Fruit fly (Drosophila melanogaster): ENCODE results near the gene z.

Gene z

DNA sequence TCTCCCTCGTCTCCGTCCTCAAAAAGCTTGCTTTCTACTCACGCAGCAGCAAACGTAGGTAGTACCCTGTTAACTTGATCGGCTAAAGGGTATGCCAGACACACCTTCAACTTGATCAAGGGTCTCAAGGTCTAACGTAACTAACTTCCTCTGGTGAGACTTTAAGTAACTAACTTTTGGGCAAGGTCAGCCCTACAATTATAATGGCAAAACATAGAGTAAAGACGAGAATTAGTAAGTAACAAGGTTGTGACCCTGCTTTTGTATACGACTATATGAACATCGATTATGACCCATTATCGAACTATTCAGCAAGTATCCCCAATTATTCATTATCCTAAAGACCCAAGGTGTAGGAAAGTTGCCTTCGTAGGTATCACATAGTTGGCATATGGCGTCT lies 16.6 kb downstream of the z start:
- no peak for TF ChIP-seq fru (GFP tag; optimal IDR thresholded peaks at IDR 0.05)
- no peak for TF ChIP-seq tai (GFP tag; optimal IDR thresholded peaks at IDR 0.05)
- no peak for TF ChIP-seq Mio (GFP tag; optimal IDR thresholded peaks at IDR 0.05)
- no peak for TF ChIP-seq sv (GFP tag; optimal IDR thresholded peaks at IDR 0.05)
- no peak for TF ChIP-seq foxo (GFP tag; optimal IDR thresholded peaks at IDR 0.05)
- no peak for TF ChIP-seq br (GFP tag; optimal IDR thresholded peaks at IDR 0.05)
- no peak for TF ChIP-seq GATAd (GFP tag; optimal IDR thresholded peaks at IDR 0.05)
- TF ChIP-seq jim (GFP tag; optimal IDR thresholded peaks at IDR 0.05) = no peak
- no peak for TF ChIP-seq HLH106 (tag; optimal IDR thresholded peaks at IDR 0.05)
- no peak for TF ChIP-seq lola (GFP tag; optimal IDR thresholded peaks at IDR 0.05)

DNA sequence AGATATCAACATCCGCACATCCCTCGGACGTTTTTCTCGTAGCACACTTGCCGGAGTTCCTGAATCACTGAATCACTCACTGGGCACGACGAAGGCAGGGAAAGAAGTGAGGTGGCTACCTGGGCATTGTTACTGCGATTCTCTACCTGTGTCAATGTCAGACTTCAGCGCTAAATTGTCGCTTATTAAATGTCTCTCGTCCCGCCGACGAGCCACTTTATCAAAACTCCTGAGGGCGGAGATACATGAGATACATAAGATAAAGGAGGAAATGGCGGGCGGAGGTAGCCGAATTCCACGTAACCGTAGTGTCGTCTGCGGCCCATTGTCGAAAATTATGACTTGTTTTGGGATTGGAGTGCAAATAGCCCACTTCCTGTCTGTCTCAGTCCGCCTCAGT lies 18.1 kb downstream of the z start:
- no peak for TF ChIP-seq sv (GFP tag; optimal IDR thresholded peaks at IDR 0.05)
- no peak for TF ChIP-seq Sp1 (GFP tag; optimal IDR thresholded peaks at IDR 0.05)
- no peak for TF ChIP-seq woc (GFP tag; optimal IDR thresholded peaks at IDR 0.05)
- TF ChIP-seq jim (GFP tag; optimal IDR thresholded peaks at IDR 0.05) = no peak
- TF ChIP-seq fru (GFP tag; optimal IDR thresholded peaks at IDR 0.05) = peak; percentile 54
- no peak for TF ChIP-seq psq (GFP tag; optimal IDR thresholded peaks at IDR 0.05)
- no peak for TF ChIP-seq Vsx2 (GFP tag; optimal IDR thresholded peaks at IDR 0.05; ENCODE audit: partially characterized antibody)

DNA sequence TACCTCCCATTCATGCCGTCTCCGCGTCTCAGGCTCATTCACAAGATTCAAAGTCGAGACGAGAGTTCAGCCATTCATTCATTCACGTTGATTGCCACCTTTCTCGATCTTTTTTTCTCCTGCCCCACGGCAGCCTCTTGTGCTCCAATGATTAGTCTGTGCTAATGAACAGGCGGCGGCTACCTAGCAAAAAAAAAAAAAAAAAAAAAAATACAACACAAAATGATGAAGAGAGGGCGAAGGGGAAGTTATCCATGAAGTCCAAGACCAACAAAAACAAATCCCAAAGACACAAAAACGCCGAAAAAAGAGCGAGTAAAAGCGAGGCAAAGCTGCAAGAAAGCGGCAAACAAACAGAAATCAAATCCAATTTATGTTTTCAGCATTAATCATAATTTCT lies 19.4 kb downstream of the z start:
- TF ChIP-seq pan (optimal IDR thresholded peaks at IDR 0.05) (no peak), lola (GFP tag; optimal IDR thresholded peaks at IDR 0.05) (no peak), Abd-B (GFP tag; optimal IDR thresholded peaks at IDR 0.05) (no peak), dmrt93B (GFP tag; optimal IDR thresholded peaks at IDR 0.05) (no peak), usp (GFP tag; optimal IDR thresholded peaks at IDR 0.05) (no peak), CG9705 (GFP tag; optimal IDR thresholded peaks at IDR 0.05) (no peak), Hnf4 (GFP tag; optimal IDR thresholded peaks at IDR 0.05) (no peak), Rel (GFP tag; optimal IDR thresholded peaks at IDR 0.05) (no peak), Rel (tag; optimal IDR thresholded peaks at IDR 0.05) (no peak), Hr83 (GFP tag; optimal IDR thresholded peaks at IDR 0.05; ENCODE audit: poor library complexity, severe bottlenecking) (no peak), sage (GFP tag; optimal IDR thresholded peaks at IDR 0.05) (no peak), psq (GFP tag; optimal IDR thresholded peaks at IDR 0.05) (no peak), Dif (GFP tag; optimal IDR thresholded peaks at IDR 0.05; ENCODE audit: partially characterized antibody) (no peak), GATAd (GFP tag; optimal IDR thresholded peaks at IDR 0.05) (no peak), woc (GFP tag; optimal IDR thresholded peaks at IDR 0.05) (no peak), jim (GFP tag; optimal IDR thresholded peaks at IDR 0.05) (no peak), tai (GFP tag; optimal IDR thresholded peaks at IDR 0.05) (no peak)

DNA sequence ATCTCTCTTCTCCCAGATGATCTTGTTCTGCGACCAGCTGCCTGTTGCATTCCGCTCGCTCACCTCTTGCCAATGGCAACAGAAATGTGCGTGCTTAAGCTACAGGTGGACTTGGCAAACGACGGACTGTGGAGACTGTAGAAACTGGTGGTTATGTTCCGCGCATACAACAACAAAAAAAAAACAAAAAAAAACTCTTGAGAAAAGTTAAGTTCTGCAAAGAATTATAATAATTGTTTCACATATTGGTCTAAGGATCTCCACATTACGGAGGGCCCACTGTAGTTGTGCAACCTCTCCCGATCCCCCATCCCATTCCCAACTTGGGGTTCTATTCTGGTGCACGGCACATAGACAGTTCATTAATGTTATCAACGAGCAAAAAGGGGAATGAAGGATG lies 21.0 kb downstream of the z start:
- peak; percentile 32 for TF ChIP-seq psq (GFP tag; optimal IDR thresholded peaks at IDR 0.05)
- peak; percentile 25 for TF ChIP-seq Hnf4 (GFP tag; optimal IDR thresholded peaks at IDR 0.05)
- peak; percentile 62 for TF ChIP-seq ey (GFP tag; optimal IDR thresholded peaks at IDR 0.05)
- TF ChIP-seq CG9705 (GFP tag; optimal IDR thresholded peaks at IDR 0.05) = no peak
- TF ChIP-seq br (GFP tag; optimal IDR thresholded peaks at IDR 0.05) = peak; percentile 62
- TF ChIP-seq Mio (GFP tag; optimal IDR thresholded peaks at IDR 0.05) = no peak
- peak; percentile 48 for TF ChIP-seq OdsH (GFP tag; optimal IDR thresholded peaks at IDR 0.05)
- peak in 1 of 2 experiments; percentile 63 for TF ChIP-seq foxo (GFP tag; optimal IDR thresholded peaks at IDR 0.05)
- no peak for TF ChIP-seq dl (GFP tag; optimal IDR thresholded peaks at IDR 0.05; ENCODE audit: insufficient read depth in 1 of 2, partially characterized antibody in 2 of 2)
- no peak for TF ChIP-seq Abd-B (GFP tag; optimal IDR thresholded peaks at IDR 0.05)
- peak; percentile 28 for TF ChIP-seq Sp1 (GFP tag; optimal IDR thresholded peaks at IDR 0.05)
- peak; percentile 3 for TF ChIP-seq sv (GFP tag; optimal IDR thresholded peaks at IDR 0.05)
- TF ChIP-seq woc (GFP tag; optimal IDR thresholded peaks at IDR 0.05) = peak; percentile 41
- TF ChIP-seq dsf (GFP tag; optimal IDR thresholded peaks at IDR 0.05; ENCODE audit: borderline replicate concordance) = no peak
- TF ChIP-seq HLH106 (tag; optimal IDR thresholded peaks at IDR 0.05) = peak; percentile 49
- TF ChIP-seq lola (GFP tag; optimal IDR thresholded peaks at IDR 0.05) = no peak
- TF ChIP-seq rgr (GFP tag; optimal IDR thresholded peaks at IDR 0.05) = peak; percentile 58
- TF ChIP-seq dmrt93B (GFP tag; optimal IDR thresholded peaks at IDR 0.05) = peak; percentile 38
- peak; percentile 67 for TF ChIP-seq fru (GFP tag; optimal IDR thresholded peaks at IDR 0.05)
- TF ChIP-seq h (GFP tag; optimal IDR thresholded peaks at IDR 0.05) = peak; percentile 71

All from whole organism, wandering third instar larva.